Worm (Caenorhabditis elegans): Measurements from ENCODE around the gene lin-32.

DNA sequence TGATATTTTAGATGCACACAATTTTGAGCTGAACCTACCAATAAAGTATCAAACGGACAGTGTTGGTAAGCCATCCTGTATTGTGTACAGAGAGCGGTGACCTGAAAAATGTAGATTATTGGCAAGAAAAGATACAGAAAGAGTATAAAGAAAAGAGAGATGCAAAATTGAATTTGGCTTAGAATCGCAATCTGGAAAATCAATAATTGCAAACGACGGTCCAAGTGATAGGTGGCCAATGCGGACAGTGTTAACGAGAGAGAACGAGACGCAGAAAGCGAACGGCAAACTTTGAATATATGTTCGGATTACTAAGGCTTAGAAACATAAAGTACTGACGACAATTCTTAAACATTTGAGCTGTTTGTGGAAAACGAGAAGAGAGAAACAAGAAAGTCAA is 28.1 kb upstream of the lin-32 start, which contains the start of gene crn-4:
- TF ChIP-seq ces-1 (GFP tag; optimal IDR thresholded peaks at IDR 0.05) (no peak), hlh-30 (tag; optimal IDR thresholded peaks at IDR 0.05; ENCODE audit: insufficient read depth) (no peak), ama-1 (optimal IDR thresholded peaks at IDR 0.05) (no peak), pha-4 (GFP tag; IDR thresholded peaks at IDR 0.05) (no peak), pha-4 (tag; optimal IDR thresholded peaks at IDR 0.05) (no peak), mdl-1 (tag; optimal IDR thresholded peaks at IDR 0.05) (no peak), dve-1 (tag; optimal IDR thresholded peaks at IDR 0.05; ENCODE audit: insufficient read depth) (no peak)
